Fruit fly (Drosophila melanogaster) whole organism, adult: ENCODE data around the gene Hrb98DE.

Source experiments
- CG33017 ChIP-seq: fragments of 200-800 bp; sonication (Bioruptor generic); optimal IDR thresholded peaks from 2 replicates; lab custom pipeline; 2018; ENCODE audit warnings: missing biosample characterization, mild to moderate bottlenecking, missing genetic modification characterization, moderate library complexity
- CG7101 ChIP-seq: fragments of 200-800 bp; sonication (Bioruptor generic); optimal IDR thresholded peaks from 2 replicates; lab custom pipeline; 2018; ENCODE audit warnings: missing biosample characterization, mild to moderate bottlenecking, missing genetic modification characterization, moderate library complexity
- Clk ChIP-seq: fragments of 200-800 bp; sonication (Bioruptor generic); optimal IDR thresholded peaks from 2 replicates; lab custom pipeline; 2017; ENCODE audit warnings: missing biosample characterization, missing genetic modification characterization
- Crg-1 ChIP-seq: fragments of 200-800 bp; sonication (Bioruptor generic); optimal IDR thresholded peaks from 2 replicates; lab custom pipeline; 2016; ENCODE audit warnings: missing biosample characterization, missing genetic modification characterization
- Hr96 ChIP-seq: fragments of 200-800 bp; sonication (Bioruptor generic); optimal IDR thresholded peaks from 2 replicates; lab custom pipeline; 2016; ENCODE audit warnings: missing biosample characterization, missing genetic modification characterization
- ovo ChIP-seq: fragments of 200-800 bp; sonication (Bioruptor generic); optimal IDR thresholded peaks from 2 replicates; lab custom pipeline; 2016; ENCODE audit warnings: missing biosample characterization, missing genetic modification characterization
- tj ChIP-seq: fragments of 200-800 bp; sonication (Bioruptor generic); optimal IDR thresholded peaks from 3 replicates; lab custom pipeline; 2017; ENCODE audit warnings: missing biosample characterization, mild to moderate bottlenecking, missing genetic modification characterization, moderate library complexity

DNA sequence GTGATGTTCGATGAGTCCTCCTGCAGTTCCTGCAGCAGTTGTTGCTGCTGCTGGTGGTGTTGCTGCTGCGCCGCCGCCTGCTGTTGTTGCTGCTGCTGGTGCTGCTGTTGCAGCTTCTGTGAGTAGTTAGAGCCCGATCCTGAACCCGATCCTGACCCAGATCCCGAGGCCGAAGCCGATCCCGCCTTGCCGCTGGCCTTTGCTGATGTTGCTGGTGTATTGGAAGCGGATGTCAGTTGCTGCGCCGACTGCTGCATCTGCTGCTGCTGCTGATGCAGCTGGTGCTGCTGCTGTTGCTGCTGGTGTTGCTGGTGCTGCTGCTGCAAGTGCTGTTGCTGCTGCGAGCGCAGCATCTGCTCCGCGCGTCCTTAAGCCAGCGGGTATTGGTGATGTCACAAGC, 17.0 kb upstream of the Hrb98DE start:
- no peak for TF ChIP-seq tj (GFP tag; lab: Kevin White, UChicago)
- TF ChIP-seq ovo (GFP tag; lab: Kevin White, UChicago) = no peak
- TF ChIP-seq CG33017 (tag; lab: Kevin White, UChicago) = no peak
- no peak for TF ChIP-seq Crg-1 (GFP tag; lab: Kevin White, UChicago)
- TF ChIP-seq Hr96 (GFP tag; lab: Kevin White, UChicago) = no peak
- TF ChIP-seq CG7101 (tag; lab: Kevin White, UChicago) = no peak
- TF ChIP-seq Clk (GFP tag; lab: Kevin White, UChicago) = no peak
